Worm (Caenorhabditis elegans): Measurements from ENCODE around the gene Y38H6A.3.

ce11 chrV:20374484-20374883, 29.5 kb downstream of the Y38H6A.3 start:
- TF ChIP-seq mep-1 (tag; optimal IDR thresholded peaks at IDR 0.05) = no peak
- no peak for TF ChIP-seq elt-3 (tag; optimal IDR thresholded peaks at IDR 0.05)
- TF ChIP-seq unc-62 (GFP tag; optimal IDR thresholded peaks at IDR 0.05) = no peak
- TF ChIP-seq nhr-76 (tag; optimal IDR thresholded peaks at IDR 0.05) = no peak
- no peak for TF ChIP-seq blmp-1 (tag; optimal IDR thresholded peaks at IDR 0.05)
- TF ChIP-seq snpc-4 (tag; optimal IDR thresholded peaks at IDR 0.05) = no peak
- TF ChIP-seq nhr-28 (tag; optimal IDR thresholded peaks at IDR 0.05) = no peak
- no peak for TF ChIP-seq ztf-11 (tag; optimal IDR thresholded peaks at IDR 0.05)
- no peak for TF ChIP-seq sptf-1 (tag; optimal IDR thresholded peaks at IDR 0.05)
